Fruit fly (Drosophila melanogaster) whole organism, prepupa: ENCODE results near the gene CG5181.

Source experiments
- Blimp-1 ChIP-seq: fragments of 200-800 bp; sonication (Bioruptor generic); optimal IDR thresholded peaks from 3 replicates; lab custom pipeline; 2017; ENCODE audit warnings: missing biosample characterization, missing genetic modification characterization, mild to moderate bottlenecking, moderate library complexity, missing genetic modification reagents
- CG10631 ChIP-seq: fragments of 200-800 bp; sonication (Bioruptor generic); optimal IDR thresholded peaks from 2 replicates; lab custom pipeline; 2016; ENCODE audit warnings: missing biosample characterization, missing genetic modification characterization
- CG11294 ChIP-seq: fragments of 200-800 bp; sonication (Bioruptor generic); IDR thresholded peaks from 2 replicates; pipeline ENCODE4 v1.3.6; 2022; ENCODE audit warnings: missing biosample characterization, missing genetic modification characterization
- CG11762 ChIP-seq: fragments of 200-800 bp; sonication (Bioruptor generic); optimal IDR thresholded peaks from 3 replicates; lab custom pipeline; 2016; ENCODE audit warnings: missing biosample characterization, missing genetic modification characterization; ENCODE audit not compliant: insufficient read depth
- CG11902 ChIP-seq: fragments of 200-800 bp; sonication (Bioruptor generic); optimal IDR thresholded peaks from 3 replicates; lab custom pipeline; 2016; ENCODE audit warnings: missing biosample characterization, missing genetic modification characterization
- CG15336 ChIP-seq: fragments of 200-800 bp; sonication (Bioruptor generic); IDR thresholded peaks from 2 replicates; pipeline ENCODE4 v1.3.6; 2022; ENCODE audit warnings: missing biosample characterization, missing genetic modification characterization
- CG1621 ChIP-seq: fragments of 200-800 bp; sonication (Bioruptor generic); optimal IDR thresholded peaks from 3 replicates; lab custom pipeline; 2018; ENCODE audit warnings: missing biosample characterization, mild to moderate bottlenecking, missing genetic modification characterization
- CG16779 ChIP-seq: fragments of 200-800 bp; sonication (Bioruptor generic); optimal IDR thresholded peaks from 3 replicates; lab custom pipeline; 2017; ENCODE audit warnings: missing biosample characterization, mild to moderate bottlenecking, missing genetic modification characterization
- CG3032 ChIP-seq: fragments of 200-800 bp; optimal IDR thresholded peaks from 2 replicates; lab custom pipeline; 2019; ENCODE audit warnings: missing biosample characterization, mild to moderate bottlenecking, missing genetic modification characterization, moderate library complexity
- CG34406 ChIP-seq: fragments of 200-800 bp; sonication (Bioruptor generic); optimal IDR thresholded peaks from 3 replicates; lab custom pipeline; 2016; ENCODE audit warnings: missing biosample characterization, missing genetic modification characterization
- CG6163 ChIP-seq: fragments of 200-800 bp; sonication (Bioruptor generic); IDR thresholded peaks from 3 replicates; pipeline ENCODE4 v1.3.6; 2022; ENCODE audit warnings: missing biosample characterization, missing genetic modification characterization
- CG6792 ChIP-seq: fragments of 200-800 bp; sonication (Bioruptor generic); optimal IDR thresholded peaks from 3 replicates; lab custom pipeline; 2016; ENCODE audit warnings: missing biosample characterization, missing genetic modification characterization
- CG6808 ChIP-seq: fragments of 200-800 bp; sonication (Bioruptor generic); optimal IDR thresholded peaks from 3 replicates; lab custom pipeline; 2017; ENCODE audit warnings: missing biosample characterization, missing genetic modification characterization, mild to moderate bottlenecking, moderate library complexity, missing genetic modification reagents
- CG6854 ChIP-seq: fragments of 200-800 bp; sonication (Bioruptor generic); optimal IDR thresholded peaks from 2 replicates; lab custom pipeline; 2017; ENCODE audit warnings: missing biosample characterization, mild to moderate bottlenecking, missing genetic modification characterization
- CG7368 ChIP-seq: fragments of 200-800 bp; sonication (Bioruptor generic); optimal IDR thresholded peaks from 3 replicates; lab custom pipeline; 2016; ENCODE audit warnings: missing biosample characterization, missing genetic modification characterization
- CG8119 ChIP-seq: fragments of 200-800 bp; sonication (Bioruptor generic); IDR thresholded peaks from 3 replicates; pipeline ENCODE4 v1.3.6; 2022; ENCODE audit warnings: missing biosample characterization, missing genetic modification characterization
- CG8319 ChIP-seq: fragments of 200-800 bp; sonication (Bioruptor generic); optimal IDR thresholded peaks from 3 replicates; lab custom pipeline; 2016; ENCODE audit warnings: missing biosample characterization, missing genetic modification characterization
- Eip75B ChIP-seq: fragments of 200-800 bp; sonication (Bioruptor generic); optimal IDR thresholded peaks from 3 replicates; lab custom pipeline; 2016; ENCODE audit warnings: missing biosample characterization, missing genetic modification characterization
- Eip78C ChIP-seq: fragments of 200-800 bp; sonication (Bioruptor generic); peaks from one replicate; lab custom pipeline; 2016; ENCODE audit warnings: missing biosample characterization, missing genetic modification characterization
- Eip93F ChIP-seq: fragments of 200-800 bp; sonication (Bioruptor generic); optimal IDR thresholded peaks from 2 replicates; lab custom pipeline; 2016; ENCODE audit warnings: missing biosample characterization, mild to moderate bottlenecking, missing genetic modification characterization
- Ets21C ChIP-seq: fragments of 200-800 bp; sonication (Bioruptor generic); optimal IDR thresholded peaks from 3 replicates; lab custom pipeline; 2016; ENCODE audit warnings: missing biosample characterization, missing genetic modification characterization
- Ets96B ChIP-seq: fragments of 200-800 bp; optimal IDR thresholded peaks from 2 replicates; lab custom pipeline; 2019; ENCODE audit warnings: missing biosample characterization, mild to moderate bottlenecking, missing genetic modification characterization, moderate library complexity
- Met ChIP-seq: fragments of 200-800 bp; sonication (Bioruptor generic); optimal IDR thresholded peaks from 3 replicates; lab custom pipeline; 2016; ENCODE audit warnings: missing biosample characterization, missing genetic modification characterization
- OdsH ChIP-seq: fragments of 200-800 bp; sonication (Bioruptor generic); optimal IDR thresholded peaks from 3 replicates; lab custom pipeline; 2016; ENCODE audit warnings: missing biosample characterization, missing genetic modification characterization
- Smox ChIP-seq: fragments of 200-800 bp; sonication (Bioruptor generic); optimal IDR thresholded peaks from 3 replicates; lab custom pipeline; 2016; ENCODE audit warnings: missing biosample characterization, missing genetic modification characterization
- Sox14 ChIP-seq: fragments of 200-800 bp; sonication (Bioruptor generic); optimal IDR thresholded peaks from 3 replicates; lab custom pipeline; 2016; ENCODE audit warnings: missing biosample characterization, missing genetic modification characterization
- Sox15 ChIP-seq: fragments of 200-800 bp; sonication (Bioruptor generic); optimal IDR thresholded peaks from 3 replicates; lab custom pipeline; 2016; ENCODE audit warnings: missing biosample characterization, missing genetic modification characterization
- acj6 ChIP-seq: fragments of 200-800 bp; sonication (Bioruptor generic); optimal IDR thresholded peaks from 3 replicates; lab custom pipeline; 2016; ENCODE audit warnings: missing biosample characterization, missing genetic modification characterization
- dac ChIP-seq: fragments of 200-800 bp; sonication (Bioruptor generic); optimal IDR thresholded peaks from 2 replicates; lab custom pipeline; 2017; ENCODE audit warnings: missing biosample characterization, mild to moderate bottlenecking, missing genetic modification characterization
- fd85E ChIP-seq: fragments of 200-800 bp; sonication (Bioruptor generic); optimal IDR thresholded peaks from 3 replicates; lab custom pipeline; 2016; ENCODE audit warnings: missing biosample characterization, missing genetic modification characterization
- fkh ChIP-seq: fragments of 200-800 bp; sonication (Bioruptor generic); optimal IDR thresholded peaks from 3 replicates; lab custom pipeline; 2017; ENCODE audit warnings: missing biosample characterization, mild to moderate bottlenecking, missing genetic modification characterization, moderate library complexity
- lz ChIP-seq: fragments of 200-800 bp; sonication (Bioruptor generic); optimal IDR thresholded peaks from 3 replicates; lab custom pipeline; 2016; ENCODE audit warnings: missing biosample characterization, missing genetic modification characterization
- salr ChIP-seq, 2 experiments: fragments of 200-800 bp; sonication (Bioruptor generic); optimal IDR thresholded peaks; 3 replicates each; lab custom pipeline; 2016 to 2018; ENCODE audit warnings: missing biosample characterization in 2 of 2, missing genetic modification characterization in 2 of 2, mild to moderate bottlenecking in 1 of 2
- ss ChIP-seq, 2 experiments: fragments of 200-800 bp; sonication (Bioruptor generic); optimal IDR thresholded peaks; 2 replicates in 1 of 2; 3 replicates in 1 of 2; lab custom pipeline; 2017 to 2018; ENCODE audit warnings: mild to moderate bottlenecking in 2 of 2, missing biosample characterization in 2 of 2, missing genetic modification characterization in 2 of 2, moderate library complexity in 1 of 2
- topi ChIP-seq: fragments of 200-800 bp; sonication (Bioruptor generic); optimal IDR thresholded peaks from 3 replicates; lab custom pipeline; 2016; ENCODE audit warnings: missing biosample characterization, missing genetic modification characterization
- vri ChIP-seq: fragments of 200-800 bp; sonication (Bioruptor generic); optimal IDR thresholded peaks from 3 replicates; lab custom pipeline; 2016; ENCODE audit warnings: missing biosample characterization, mild to moderate bottlenecking, missing genetic modification characterization

CG5181 gene

DNA sequence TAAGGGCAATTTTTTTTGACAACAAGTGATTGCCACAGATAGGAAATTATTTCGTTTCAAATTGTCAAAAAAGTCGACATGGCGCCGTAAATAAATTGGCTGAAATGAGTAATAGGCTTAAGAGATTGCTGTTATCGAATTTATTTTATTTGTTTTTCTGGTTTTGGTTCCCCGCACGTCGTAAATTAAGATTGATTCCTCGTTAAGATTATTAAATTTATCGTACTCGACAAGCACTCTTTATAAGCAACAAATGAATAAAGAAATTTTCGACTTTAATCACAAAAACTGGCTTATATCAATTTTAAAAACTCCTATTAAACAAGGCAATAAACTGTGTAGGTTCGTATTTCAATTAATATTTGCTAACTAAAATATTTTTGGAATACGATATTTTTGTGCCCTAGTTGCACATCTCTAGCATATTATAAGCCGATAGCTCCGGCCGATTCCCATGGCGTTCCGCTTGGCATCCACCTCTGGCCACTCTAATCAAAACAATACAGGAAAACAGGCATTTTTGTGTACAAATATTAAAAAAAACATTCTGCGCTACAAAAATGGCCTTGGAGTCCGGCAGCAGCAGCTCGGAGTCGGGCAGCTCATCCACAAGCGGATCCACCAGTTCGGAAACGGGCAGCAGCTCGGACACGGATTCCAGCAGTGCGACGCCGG, 2.5 kb upstream of the CG5181 start, which contains the start of gene chm (continued):
- TF ChIP-seq fkh (GFP tag; lab: Kevin White, UChicago) (peak; percentile 50), CG8119 (GFP tag; lab: Robert Waterston, UW) (no peak), CG6854 (GFP tag; lab: Kevin White, UChicago) (no peak), Sox15 (no peak), CG16779 (no peak), CG7368 (GFP tag; lab: Kevin White, UChicago) (no peak), CG6163 (GFP tag; lab: Robert Waterston, UW) (no peak), ss (GFP tag; optimal IDR thresholded peaks at IDR 0.05; lab: Kevin White, UChicago) (no peak), CG10631 (GFP tag; lab: Kevin White, UChicago) (no peak), fd85E (no peak), Eip93F (GFP tag; lab: Kevin White, UChicago) (peak; percentile 55), Ets21C (GFP tag; lab: Kevin White, UChicago) (no peak), Sox14 (GFP tag; lab: Kevin White, UChicago) (peak; percentile 60), topi (GFP tag; lab: Kevin White, UChicago) (peak; percentile 34), acj6 (GFP tag; lab: Kevin White, UChicago) (no peak), CG11902 (GFP tag; lab: Kevin White, UChicago) (no peak), Met (no peak), CG34406 (GFP tag; lab: Kevin White, UChicago) (no peak), Blimp-1 (GFP tag; lab: Kevin White, UChicago) (no peak), CG8319 (GFP tag; lab: Kevin White, UChicago) (no peak), CG11294 (GFP tag; lab: Robert Waterston, UW) (no peak), Eip75B (GFP tag; lab: Kevin White, UChicago) (no peak), salr (GFP tag; optimal IDR thresholded peaks at IDR 0.05; lab: Kevin White, UChicago) (no peak), Smox (GFP tag; lab: Kevin White, UChicago) (no peak), dac (GFP tag; lab: Kevin White, UChicago) (no peak), Ets96B (tag; lab: Kevin White, UChicago) (no peak), vri (GFP tag; lab: Kevin White, UChicago) (no peak)

DNA sequence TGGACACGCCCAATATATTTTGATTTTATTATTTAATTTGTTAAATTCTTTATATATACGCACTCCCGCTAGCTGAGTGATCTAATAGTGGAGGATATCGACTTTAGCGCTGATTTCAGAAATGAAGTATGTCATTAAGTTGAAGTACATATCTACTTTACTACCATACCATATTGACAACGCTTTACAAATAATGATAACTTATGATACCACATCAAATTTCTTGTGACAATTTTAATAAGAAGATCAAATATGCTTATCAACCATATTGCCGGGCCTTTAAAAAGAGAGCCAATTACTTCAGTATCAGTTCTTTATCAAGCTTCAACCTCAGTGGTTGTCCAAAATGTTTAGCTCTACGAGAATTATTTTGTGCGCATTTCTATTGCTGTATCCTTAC, 1.0 kb upstream of the CG5181 start, which contains the start of gene CG15818:
Gene CG15818 (plus strand): TSS at position 301 of the 400 bp plus-strand sequence.
- TF ChIP-seq topi (GFP tag; lab: Kevin White, UChicago) (no peak), fkh (GFP tag; lab: Kevin White, UChicago) (no peak), CG6854 (GFP tag; lab: Kevin White, UChicago) (no peak), CG6792 (GFP tag; lab: Kevin White, UChicago) (no peak), CG1621 (tag; lab: Kevin White, UChicago) (no peak), Eip78C (GFP tag; lab: Kevin White, UChicago) (no peak), CG11902 (GFP tag; lab: Kevin White, UChicago) (no peak), ss (GFP tag; optimal IDR thresholded peaks at IDR 0.05; lab: Kevin White, UChicago) (no peak), salr (GFP tag; optimal IDR thresholded peaks at IDR 0.05; lab: Kevin White, UChicago) (no peak), OdsH (GFP tag; lab: Kevin White, UChicago) (no peak), CG6808 (GFP tag; lab: Kevin White, UChicago) (no peak), dac (GFP tag; lab: Kevin White, UChicago) (no peak), Ets96B (tag; lab: Kevin White, UChicago) (no peak), lz (GFP tag; lab: Kevin White, UChicago) (no peak)
- TF ChIP-seq, all 60 proteins: peak for 0

DNA sequence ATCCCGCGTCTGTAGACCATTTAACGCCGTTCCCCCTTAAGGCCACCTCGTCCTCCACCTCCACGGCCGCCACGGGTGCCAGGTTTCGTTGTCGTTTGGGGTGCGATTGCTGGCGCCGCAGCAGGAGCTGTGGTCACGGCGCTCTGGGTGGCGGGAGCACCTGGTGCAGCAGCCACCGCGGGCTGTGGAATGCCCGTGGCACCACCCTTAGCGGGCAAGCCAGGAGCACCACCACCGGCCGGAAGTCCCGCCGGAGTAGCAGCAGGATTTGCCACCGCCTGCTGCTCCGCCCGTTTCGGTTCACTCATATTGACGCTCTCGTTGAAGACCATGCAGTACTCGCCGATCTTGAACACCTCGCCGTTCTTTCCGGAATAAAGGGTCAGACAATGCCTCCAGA, 602 bp downstream of the CG5181 start:
- TF ChIP-seq CG6163 (GFP tag; lab: Robert Waterston, UW), result no peak
- TF ChIP-seq CG15336, result no peak
- no peak for TF ChIP-seq fkh (GFP tag; lab: Kevin White, UChicago)
- TF ChIP-seq topi (GFP tag; lab: Kevin White, UChicago), result no peak
- no peak for TF ChIP-seq CG3032
- TF ChIP-seq CG11294 (GFP tag; lab: Robert Waterston, UW), result no peak
- no peak for TF ChIP-seq Eip93F (GFP tag; lab: Kevin White, UChicago)
- TF ChIP-seq CG11762 (GFP tag; lab: Kevin White, UChicago), result no peak
- no peak for TF ChIP-seq salr (GFP tag; optimal IDR thresholded peaks at IDR 0.05; lab: Kevin White, UChicago)
